Fruit fly (Drosophila melanogaster): ENCODE data around the gene CG13032.

The CG13032 gene

dm6 chr3L:16710258-16711020 is 36.7 kb downstream of the CG13032 start (continued):
- TF ChIP-seq Lpt (GFP tag; optimal IDR thresholded peaks at IDR 0.05) (peak; percentile 44), fkh (GFP tag; optimal IDR thresholded peaks at IDR 0.05) (peak; percentile 20), CG31627 (GFP tag; optimal IDR thresholded peaks at IDR 0.05) (no peak), CG15336 (GFP tag; IDR thresholded peaks at IDR 0.05) (peak; percentile 81), CG10669 (GFP tag; optimal IDR thresholded peaks at IDR 0.05) (peak; percentile 63), esn (GFP tag; optimal IDR thresholded peaks at IDR 0.05) (peak; percentile 37), Sox15 (GFP tag; optimal IDR thresholded peaks at IDR 0.05) (no peak), CG8119 (GFP tag; IDR thresholded peaks at IDR 0.05) (peak; percentile 85), pdm3 (GFP tag; optimal IDR thresholded peaks at IDR 0.05) (peak; percentile 10), acj6 (GFP tag; optimal IDR thresholded peaks at IDR 0.05) (peak; percentile 45), Eip75B (GFP tag; optimal IDR thresholded peaks at IDR 0.05) (peak; percentile 8), fd85E (GFP tag; optimal IDR thresholded peaks at IDR 0.05) (no peak), CG10631 (GFP tag; optimal IDR thresholded peaks at IDR 0.05) (peak; percentile 71), Smox (GFP tag; optimal IDR thresholded peaks at IDR 0.05) (no peak), Hr39 (GFP tag; optimal IDR thresholded peaks at IDR 0.05) (no peak), Met (GFP tag; optimal IDR thresholded peaks at IDR 0.05) (no peak)

dm6 chr3L:16711430-16712228 is 37.9 kb downstream of the CG13032 start, which contains the start of the genes CG43954, Lasp and Dab:
TSS of gene CG43954 (minus strand) at chr3L:16711677.
TSS of gene Lasp (minus strand) at chr3L:16711677.
TSS of gene Dab (plus strand) at chr3L:16712126.
- TF ChIP-seq CG6854 (GFP tag; optimal IDR thresholded peaks at IDR 0.05) (peak; percentile 27), CG32006 (GFP tag; optimal IDR thresholded peaks at IDR 0.05) (no peak), CG6808 (GFP tag; optimal IDR thresholded peaks at IDR 0.05) (no peak), CG10631 (GFP tag; optimal IDR thresholded peaks at IDR 0.05) (no peak), CG31627 (GFP tag; optimal IDR thresholded peaks at IDR 0.05) (peak; percentile 28), Sox102F (GFP tag; optimal IDR thresholded peaks at IDR 0.05) (peak; percentile 21), vri (GFP tag; optimal IDR thresholded peaks at IDR 0.05) (peak; percentile 50), Met (GFP tag; optimal IDR thresholded peaks at IDR 0.05) (peak; percentile 35), Blimp-1 (GFP tag; optimal IDR thresholded peaks at IDR 0.05) (no peak), net (GFP tag; optimal IDR thresholded peaks at IDR 0.05) (peak; percentile 32), CG11294 (GFP tag; IDR thresholded peaks at IDR 0.05) (no peak), Hr38 (GFP tag; optimal IDR thresholded peaks at IDR 0.05) (no peak), lz (GFP tag; optimal IDR thresholded peaks at IDR 0.05) (peak; percentile 16), CG8319 (GFP tag; optimal IDR thresholded peaks at IDR 0.05) (no peak), acj6 (GFP tag; optimal IDR thresholded peaks at IDR 0.05) (no peak), CG9139 (GFP tag; optimal IDR thresholded peaks at IDR 0.05) (peak; percentile 20), fkh (GFP tag; optimal IDR thresholded peaks at IDR 0.05) (no peak), CG1621 (tag; optimal IDR thresholded peaks at IDR 0.05) (peak; percentile 22), OdsH (GFP tag; optimal IDR thresholded peaks at IDR 0.05) (no peak), Ets96B (tag; optimal IDR thresholded peaks at IDR 0.05) (no peak), spab (GFP tag; optimal IDR thresholded peaks at IDR 0.05) (no peak), Hr39 (GFP tag; optimal IDR thresholded peaks at IDR 0.05) (no peak), esn (GFP tag; optimal IDR thresholded peaks at IDR 0.05) (peak; percentile 22), ss (GFP tag; optimal IDR thresholded peaks at IDR 0.05) (peak in 1 of 2 experiments; percentile 41), svp (GFP tag) (peak; percentile 58), CG3919 (GFP tag; optimal IDR thresholded peaks at IDR 0.05) (peak; percentile 59), eg (GFP tag; IDR thresholded peaks at IDR 0.05) (peak; percentile 50; the same call in 2 of the 3 replicates), CG6792 (GFP tag; optimal IDR thresholded peaks at IDR 0.05) (no peak), Eip75B (GFP tag; optimal IDR thresholded peaks at IDR 0.05) (peak; percentile 17), salr (GFP tag; optimal IDR thresholded peaks at IDR 0.05) (no peak), Eip78C (GFP tag) (peak; percentile 71), topi (GFP tag; optimal IDR thresholded peaks at IDR 0.05) (peak; percentile 32), CG6163 (GFP tag; IDR thresholded peaks at IDR 0.05) (peak; percentile 57), Sox14 (GFP tag; optimal IDR thresholded peaks at IDR 0.05) (peak; percentile 29), achi (GFP tag; optimal IDR thresholded peaks at IDR 0.05) (peak; percentile 7), Eip93F (GFP tag; optimal IDR thresholded peaks at IDR 0.05) (no peak), dsx (GFP tag; optimal IDR thresholded peaks at IDR 0.05; ENCODE audit: poor library complexity, severe bottlenecking) (no peak), CG11762 (GFP tag; optimal IDR thresholded peaks at IDR 0.05; ENCODE audit: insufficient read depth) (no peak), pdm3 (GFP tag; optimal IDR thresholded peaks at IDR 0.05) (no peak)
